Fruit fly (Drosophila melanogaster) whole organism, embryonic: ENCODE data around the gene CG7607.
A peak's percentile ranks its signal among the peaks of the same experiment; 100 is the strongest.

Source experiments
- Adf1 ChIP-seq: fragments of 200-800 bp; sonication (Bioruptor generic); IDR thresholded peaks from 2 replicates; pipeline ENCODE4 v1.3.6; 2022; ENCODE audit warnings: missing biosample characterization, missing genetic modification characterization
- B-H2 ChIP-seq: fragments of 200-800 bp; sonication (Bioruptor generic); optimal IDR thresholded peaks from 2 replicates; lab custom pipeline; 2018; ENCODE audit warnings: missing biosample characterization, mild to moderate bottlenecking, missing genetic modification characterization
- CG11504 ChIP-seq: fragments of 200-800 bp; sonication (Bioruptor generic); optimal IDR thresholded peaks from 3 replicates; lab custom pipeline; 2019; ENCODE audit warnings: missing biosample characterization, mild to moderate bottlenecking, missing genetic modification characterization, moderate library complexity
- CG12942 ChIP-seq: fragments of 200-800 bp; sonication (Bioruptor generic); optimal IDR thresholded peaks from 3 replicates; lab custom pipeline; 2016; ENCODE audit warnings: missing biosample characterization, missing genetic modification characterization
- CG14014 ChIP-seq: fragments of 200-800 bp; sonication (Bioruptor generic); IDR thresholded peaks from 2 replicates; pipeline ENCODE4 v1.3.6; 2022; ENCODE audit warnings: missing biosample characterization, missing genetic modification characterization
- CG1529 ChIP-seq: fragments of 200-800 bp; sonication (Bioruptor generic); optimal IDR thresholded peaks from 3 replicates; lab custom pipeline; 2018; ENCODE audit warnings: missing biosample characterization, missing genetic modification characterization
- CG15696 ChIP-seq: fragments of 200-800 bp; sonication (Bioruptor generic); optimal IDR thresholded peaks from 2 replicates; lab custom pipeline; 2019; ENCODE audit warnings: missing biosample characterization, mild to moderate bottlenecking, missing genetic modification characterization, moderate library complexity
- CG16813 ChIP-seq: fragments of 200-800 bp; sonication (Bioruptor generic); IDR thresholded peaks from 3 replicates; pipeline ENCODE4 v1.3.6; 2022; ENCODE audit warnings: missing biosample characterization, missing genetic modification characterization; ENCODE audit not compliant: partially characterized antibody
- CG17328 ChIP-seq: fragments of 200-800 bp; sonication (Bioruptor generic); IDR thresholded peaks from 2 replicates; pipeline ENCODE4 v1.3.6; 2022; ENCODE audit warnings: missing biosample characterization, missing genetic modification characterization
- CG17385 ChIP-seq: fragments of 200-800 bp; sonication (Bioruptor generic); optimal IDR thresholded peaks from 3 replicates; lab custom pipeline; 2018; ENCODE audit warnings: missing biosample characterization, mild to moderate bottlenecking, missing genetic modification characterization
- CG17568 ChIP-seq: fragments of 200-800 bp; sonication (Bioruptor generic); optimal IDR thresholded peaks from 2 replicates; lab custom pipeline; 2018; ENCODE audit warnings: missing biosample characterization, mild to moderate bottlenecking, missing genetic modification characterization, moderate library complexity
- CG1792 ChIP-seq: fragments of 200-800 bp; sonication (Bioruptor generic); optimal IDR thresholded peaks from 2 replicates; lab custom pipeline; 2016; ENCODE audit warnings: missing biosample characterization, missing genetic modification characterization
- CG18262 ChIP-seq: fragments of 200-800 bp; optimal IDR thresholded peaks from 3 replicates; lab custom pipeline; 2019; ENCODE audit warnings: missing biosample characterization, mild to moderate bottlenecking, missing genetic modification characterization, moderate library complexity
- CG18476 ChIP-seq: fragments of 200-800 bp; sonication (Bioruptor generic); optimal IDR thresholded peaks from 2 replicates; lab custom pipeline; 2016; ENCODE audit warnings: missing biosample characterization, mild to moderate bottlenecking, missing genetic modification characterization
- CG6654 ChIP-seq: fragments of 200-800 bp; sonication (Bioruptor generic); optimal IDR thresholded peaks from 2 replicates; lab custom pipeline; 2017; ENCODE audit warnings: missing biosample characterization, mild to moderate bottlenecking, missing genetic modification characterization
- CG7928 ChIP-seq: fragments of 200-800 bp; sonication (Bioruptor generic); optimal IDR thresholded peaks from 2 replicates; lab custom pipeline; 2017; ENCODE audit warnings: missing biosample characterization, mild to moderate bottlenecking, missing genetic modification characterization
- CG9609 ChIP-seq: fragments of 200-800 bp; sonication (Bioruptor generic); optimal IDR thresholded peaks from 3 replicates; lab custom pipeline; 2016; ENCODE audit warnings: missing biosample characterization, missing genetic modification characterization
- Doc2 ChIP-seq: fragments of 200-800 bp; sonication (Bioruptor generic); IDR thresholded peaks from 2 replicates; pipeline ENCODE4 v1.3.6; 2022; ENCODE audit warnings: missing biosample characterization, missing genetic modification characterization
- Eip74EF ChIP-seq, 2 experiments: fragments of 200-800 bp in 1 of 2; fragments of >200 bp in 1 of 2; sonication (Bioruptor generic) in 1 of 2; optimal IDR thresholded peaks; 2 replicates each; lab custom pipeline; 2017 to 2019; ENCODE audit warnings: missing biosample characterization in 2 of 2, missing genetic modification characterization in 2 of 2, mild to moderate bottlenecking in 1 of 2, moderate library complexity in 1 of 2
- Ets97D ChIP-seq: fragments of 200-800 bp; sonication (Bioruptor generic); optimal IDR thresholded peaks from 3 replicates; lab custom pipeline; 2016; ENCODE audit warnings: missing biosample characterization, missing genetic modification characterization
- Fer2 ChIP-seq: fragments of 200-800 bp; sonication (Bioruptor generic); optimal IDR thresholded peaks from 2 replicates; lab custom pipeline; 2018; ENCODE audit warnings: missing biosample characterization, mild to moderate bottlenecking, missing genetic modification characterization, moderate library complexity
- HLH54F ChIP-seq: fragments of 200-800 bp; sonication (Bioruptor generic); optimal IDR thresholded peaks from 3 replicates; lab custom pipeline; 2016; ENCODE audit warnings: missing biosample characterization, missing genetic modification characterization
- HLHmδ ChIP-seq: fragments of 200-800 bp; sonication (Bioruptor generic); optimal IDR thresholded peaks from 2 replicates; lab custom pipeline; 2018; ENCODE audit warnings: missing biosample characterization, mild to moderate bottlenecking, missing genetic modification characterization, moderate library complexity
- Hr78 ChIP-seq, 2 experiments: fragments of 200-800 bp in 1 of 2; fragments of >200 bp in 1 of 2; sonication (Bioruptor generic) in 1 of 2; optimal IDR thresholded peaks; 2 replicates each; lab custom pipeline; 2017 to 2019; ENCODE audit warnings: missing biosample characterization in 2 of 2, missing genetic modification characterization in 2 of 2, mild to moderate bottlenecking in 1 of 2, moderate library complexity in 1 of 2
- Lhr ChIP-seq: fragments of 200-800 bp; sonication (Bioruptor generic); optimal IDR thresholded peaks from 3 replicates; lab custom pipeline; 2017; ENCODE audit warnings: mild to moderate bottlenecking, missing biosample characterization, missing genetic modification reagents, missing genetic modification characterization
- Mad ChIP-seq: fragments of 200-800 bp; sonication (Bioruptor generic); optimal IDR thresholded peaks from 2 replicates; lab custom pipeline; 2016; ENCODE audit warnings: missing biosample characterization, missing genetic modification characterization
- Nf-YA ChIP-seq: fragments of 200-800 bp; sonication (Bioruptor generic); IDR thresholded peaks from 2 replicates; pipeline ENCODE4 v1.3.6; 2022; ENCODE audit warnings: missing biosample characterization, missing genetic modification characterization
- NfI ChIP-seq: fragments of 200-800 bp; sonication (Bioruptor generic); optimal IDR thresholded peaks from 3 replicates; lab custom pipeline; 2018; ENCODE audit warnings: missing biosample characterization, mild to moderate bottlenecking, missing genetic modification characterization, moderate library complexity
- Ptx1 ChIP-seq: fragments of 200-800 bp; sonication (Bioruptor generic); IDR thresholded peaks from 2 replicates; pipeline ENCODE4 v1.3.6; 2022; ENCODE audit warnings: missing biosample characterization, missing genetic modification characterization
- Rfx ChIP-seq: fragments of 200-800 bp; sonication (Bioruptor generic); IDR thresholded peaks from 2 replicates; pipeline ENCODE4 v1.3.6; 2022; ENCODE audit warnings: missing biosample characterization, missing genetic modification characterization
- Xrp1 ChIP-seq: fragments of 200-800 bp; sonication (Bioruptor generic); IDR thresholded peaks from 2 replicates; pipeline ENCODE4 v1.3.6; 2022; ENCODE audit warnings: missing biosample characterization, missing genetic modification characterization
- abd-A ChIP-seq: fragments of 200-800 bp; sonication (Bioruptor generic); optimal IDR thresholded peaks from 3 replicates; lab custom pipeline; 2019; ENCODE audit warnings: missing biosample characterization, mild to moderate bottlenecking, missing genetic modification characterization, moderate library complexity
- bsh ChIP-seq, 2 experiments: fragments of 200-800 bp; sonication (Bioruptor generic); optimal IDR thresholded peaks; 2 replicates each; lab custom pipeline; 2017 to 2018; ENCODE audit warnings: mild to moderate bottlenecking in 2 of 2, missing biosample characterization in 2 of 2, missing genetic modification characterization in 2 of 2, moderate library complexity in 1 of 2
- chinmo ChIP-seq: fragments of 200-800 bp; sonication (Bioruptor generic); IDR thresholded peaks from 4 replicates; pipeline ENCODE4 v1.3.6; 2022; ENCODE audit warnings: missing biosample characterization, missing genetic modification characterization; ENCODE audit not compliant: partially characterized antibody
- dati ChIP-seq: fragments of 200-800 bp; sonication (Bioruptor generic); IDR thresholded peaks from 2 replicates; pipeline ENCODE4 v1.3.6; 2022; ENCODE audit warnings: missing biosample characterization, missing genetic modification characterization
- ems ChIP-seq: fragments of 200-800 bp; sonication (Bioruptor generic); optimal IDR thresholded peaks from 3 replicates; lab custom pipeline; 2016; ENCODE audit warnings: missing biosample characterization, missing genetic modification characterization
- fd96Cb ChIP-seq: fragments of 200-800 bp; sonication (Bioruptor generic); optimal IDR thresholded peaks from 2 replicates; lab custom pipeline; 2018; ENCODE audit warnings: missing biosample characterization, mild to moderate bottlenecking, missing genetic modification characterization, moderate library complexity
- luna ChIP-seq: fragments of 200-800 bp; sonication (Bioruptor generic); optimal IDR thresholded peaks from 2 replicates; lab custom pipeline; 2016; ENCODE audit warnings: missing biosample characterization, missing genetic modification characterization
- mam ChIP-seq: fragments of 200-800 bp; sonication (Bioruptor generic); optimal IDR thresholded peaks from 3 replicates; lab custom pipeline; 2016; ENCODE audit warnings: missing biosample characterization, missing genetic modification characterization
- otp ChIP-seq: fragments of 200-800 bp; sonication (Bioruptor generic); IDR thresholded peaks from 3 replicates; pipeline ENCODE4, ENCODE4 v1.3.6; 2022; ENCODE audit warnings: missing biosample characterization, missing genetic modification characterization
- peb ChIP-seq: fragments of 200-800 bp; sonication (Bioruptor generic); IDR thresholded peaks from 2 replicates; pipeline ENCODE4 v1.3.6; 2022; ENCODE audit warnings: missing biosample characterization, missing genetic modification characterization
- pnt ChIP-seq: fragments of 200-800 bp; sonication (Bioruptor generic); optimal IDR thresholded peaks from 3 replicates; lab custom pipeline; 2016; ENCODE audit warnings: missing biosample characterization, missing genetic modification characterization
- ranshi ChIP-seq: fragments of 200-800 bp; sonication (Bioruptor generic); IDR thresholded peaks from 2 replicates; pipeline ENCODE4 v1.3.6; 2022; ENCODE audit warnings: missing biosample characterization, missing genetic modification characterization
- repo ChIP-seq: fragments of 200-800 bp; sonication (Bioruptor generic); optimal IDR thresholded peaks from 2 replicates; lab custom pipeline; 2016; ENCODE audit warnings: missing biosample characterization, missing genetic modification characterization
- shn ChIP-seq: fragments of 200-800 bp; sonication (Bioruptor generic); optimal IDR thresholded peaks from 3 replicates; lab custom pipeline; 2016; ENCODE audit warnings: missing biosample characterization, missing genetic modification characterization
- slou ChIP-seq: fragments of 200-800 bp; sonication (Bioruptor generic); optimal IDR thresholded peaks from 3 replicates; lab custom pipeline; 2016; ENCODE audit warnings: missing biosample characterization, missing genetic modification characterization
- so ChIP-seq: fragments of 200-800 bp; sonication (Bioruptor generic); IDR thresholded peaks from 3 replicates; pipeline ENCODE4 v1.3.6; 2022; ENCODE audit warnings: missing biosample characterization, missing genetic modification characterization
- sug ChIP-seq: fragments of 200-800 bp; optimal IDR thresholded peaks from 2 replicates; lab custom pipeline; 2019; ENCODE audit warnings: missing biosample characterization, mild to moderate bottlenecking, missing genetic modification characterization, moderate library complexity
- tgo ChIP-seq: fragments of 200-800 bp; sonication (Bioruptor generic); IDR thresholded peaks from 3 replicates; pipeline ENCODE4 v1.3.6; 2022; ENCODE audit warnings: missing biosample characterization, missing genetic modification characterization

CG7607 gene

dm6 chr3L:11205608-11206336, 6.4 kb downstream of the CG7607 start, which contains the start of gene Plod (continued):
- TF ChIP-seq CG9609 (GFP tag; lab: Kevin White, UChicago) (no peak), HLHmδ (GFP tag; lab: Kevin White, UChicago) (peak; percentile 17), Ets97D (peak; percentile 70), CG18262 (tag; lab: Kevin White, UChicago) (peak; percentile 48), Adf1 (GFP tag; lab: Robert Waterston, UW) (no peak; the same call in 1 of the 2 replicates), otp (peak; percentile 43; the same call in 1 of the 3 replicates), CG18476 (GFP tag; lab: Kevin White, UChicago) (no peak), Eip74EF (GFP tag; optimal IDR thresholded peaks at IDR 0.05; lab: Kevin White, UChicago) (peak; percentile 13 to 53), Mad (GFP tag; lab: Kevin White, UChicago) (peak; percentile 51), B-H2 (GFP tag; lab: Kevin White, UChicago) (peak; percentile 38), CG1529 (GFP tag; lab: Kevin White, UChicago) (no peak), slou (no peak), pnt (no peak), CG17328 (GFP tag; lab: Robert Waterston, UW) (peak; percentile 59), bsh (GFP tag; optimal IDR thresholded peaks at IDR 0.05; lab: Kevin White, UChicago) (peak in 1 of 2 experiments; percentile 65), abd-A (tag; lab: Kevin White, UChicago) (no peak), Fer2 (tag; lab: Kevin White, UChicago) (no peak), ems (GFP tag; lab: Kevin White, UChicago) (peak; percentile 19), HLH54F (GFP tag; lab: Kevin White, UChicago) (peak; percentile 28), peb (GFP tag; lab: Robert Waterston, UW) (no peak), Hr78 (GFP tag; optimal IDR thresholded peaks at IDR 0.05; lab: Kevin White, UChicago) (no peak), CG12942 (GFP tag; lab: Kevin White, UChicago) (peak; percentile 40), Ptx1 (GFP tag; lab: Robert Waterston, UW) (peak; percentile 41; the same call in 1 of the 2 replicates), Nf-YA (GFP tag; lab: Robert Waterston, UW) (no peak; the same call in 1 of the 2 replicates), CG7928 (GFP tag; lab: Kevin White, UChicago) (peak; percentile 9), Lhr (GFP tag; lab: Kevin White, UChicago) (peak; percentile 82), tgo (GFP tag; lab: Robert Waterston, UW) (peak; percentile 59), Xrp1 (GFP tag; lab: Robert Waterston, UW) (peak; percentile 63; the same call in 1 of the 2 replicates), CG15696 (tag; lab: Kevin White, UChicago) (peak; percentile 25), so (no peak), CG6654 (no peak), CG14014 (no peak), chinmo (peak; percentile 73; the same call in 2 of the 4 replicates), CG16813 (no peak), fd96Cb (tag; lab: Kevin White, UChicago) (peak; percentile 17), CG17385 (GFP tag; lab: Kevin White, UChicago) (peak; percentile 19), luna (GFP tag; lab: Kevin White, UChicago) (no peak), ranshi (GFP tag; lab: Robert Waterston, UW) (peak; percentile 46; the same call in 1 of the 2 replicates), CG1792 (no peak), mam (GFP tag; lab: Kevin White, UChicago) (no peak), CG11504 (tag; lab: Kevin White, UChicago) (peak; percentile 70), NfI (peak; percentile 34), dati (GFP tag; lab: Robert Waterston, UW) (no peak), Rfx (GFP tag; lab: Robert Waterston, UW) (peak; percentile 54), CG17568 (no peak), shn (GFP tag; lab: Kevin White, UChicago) (no peak), sug (tag; lab: Kevin White, UChicago) (peak; percentile 30), Doc2 (GFP tag; lab: Robert Waterston, UW) (no peak), repo (GFP tag; lab: Kevin White, UChicago) (no peak)
